Fruit fly (Drosophila melanogaster): Measurements from ENCODE around the gene GstT3.

Gene GstT3

DNA sequence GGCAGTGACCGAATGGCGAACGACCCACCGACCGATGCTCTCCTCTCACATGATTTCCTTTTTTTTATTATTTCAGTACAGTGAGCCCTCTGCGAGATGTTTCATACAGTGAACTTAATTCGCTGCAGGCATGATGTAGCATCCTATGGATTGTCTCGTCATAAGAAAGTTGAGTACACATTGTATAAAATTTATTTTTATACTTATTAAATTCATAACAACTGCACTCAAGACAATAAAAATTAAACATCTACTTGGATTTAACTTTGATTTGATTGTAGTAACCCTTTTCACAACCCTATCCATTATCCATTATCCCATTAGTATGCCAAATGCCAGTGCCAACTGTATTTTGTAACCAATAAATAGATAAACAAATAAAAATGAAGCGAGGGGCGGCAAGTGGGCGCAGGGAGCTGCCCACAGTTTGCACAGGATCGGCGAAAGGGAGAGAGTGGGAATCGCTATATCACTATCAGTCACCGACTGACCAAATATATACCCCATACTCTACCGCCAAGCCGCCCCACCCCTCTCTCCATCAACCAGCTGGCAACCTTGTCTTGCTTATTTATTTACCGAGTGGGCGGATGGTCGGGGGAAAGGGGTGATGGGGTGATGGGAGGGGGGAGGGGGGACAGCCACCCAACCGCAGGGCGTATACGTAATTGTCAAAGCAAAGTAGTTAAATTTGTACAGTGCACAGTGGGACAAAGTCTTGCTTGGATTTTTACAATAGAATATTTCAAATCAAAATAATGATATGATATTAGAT lies 15.7 kb downstream of the GstT3 start (continued):
- TF ChIP-seq hth (optimal IDR thresholded peaks at IDR 0.05) (no peak), p53 (GFP tag; optimal IDR thresholded peaks at IDR 0.05) (no peak), dysf (GFP tag; IDR thresholded peaks at IDR 0.05) (peak; percentile 52; the same call in 1 of the 3 replicates), Meics (GFP tag; optimal IDR thresholded peaks at IDR 0.05) (peak; percentile 3), MBD-R2 (GFP tag; IDR thresholded peaks at IDR 0.05) (no peak), CG34224 (GFP tag; IDR thresholded peaks at IDR 0.05; ENCODE audit: partially characterized antibody) (no peak), CG3281 (GFP tag; optimal IDR thresholded peaks at IDR 0.05) (peak; percentile 22), dimm (GFP tag; IDR thresholded peaks at IDR 0.05) (no peak), CG32532 (GFP tag; IDR thresholded peaks at IDR 0.05) (0 out of 2 replicates have a peak, but pooled peaks have one; percentile 5), pan (optimal IDR thresholded peaks at IDR 0.05) (no peak), pan (GFP tag; optimal IDR thresholded peaks at IDR 0.05 in 1 of 2, IDR thresholded peaks at IDR 0.05 in 1 of 2) (no peak), dmrt99B (tag; optimal IDR thresholded peaks at IDR 0.05) (peak; percentile 13), lilli (GFP tag; optimal IDR thresholded peaks at IDR 0.05) (no peak), rib (GFP tag; IDR thresholded peaks at IDR 0.05) (no peak), CG7963 (GFP tag; IDR thresholded peaks at IDR 0.05; ENCODE audit: partially characterized antibody) (no peak), CG7745 (tag; optimal IDR thresholded peaks at IDR 0.05) (no peak), vvl (GFP tag; IDR thresholded peaks at IDR 0.05) (no peak), Ptx1 (GFP tag; IDR thresholded peaks at IDR 0.05) (peak; percentile 43; the same call in 1 of the 2 replicates), Myb (GFP tag; optimal IDR thresholded peaks at IDR 0.05) (no peak), Hr51 (GFP tag; optimal IDR thresholded peaks at IDR 0.05) (peak in 1 of 2 experiments; percentile 6), Trl (optimal IDR thresholded peaks at IDR 0.05) (no peak), Trl (GFP tag; optimal IDR thresholded peaks at IDR 0.05) (no peak), lmd (GFP tag; IDR thresholded peaks at IDR 0.05) (no peak), Nf-YA (GFP tag; IDR thresholded peaks at IDR 0.05) (no peak), CG15514 (GFP tag; optimal IDR thresholded peaks at IDR 0.05) (no peak), trem (tag; optimal IDR thresholded peaks at IDR 0.05) (no peak), Gug (GFP tag; IDR thresholded peaks at IDR 0.05) (0 out of 4 replicates have a peak, but pooled peaks have one; percentile 15), Lpt (GFP tag; optimal IDR thresholded peaks at IDR 0.05) (no peak), Antp (GFP tag; optimal IDR thresholded peaks at IDR 0.05) (no peak), Dek (tag; optimal IDR thresholded peaks at IDR 0.05) (no peak), CG10431 (GFP tag; optimal IDR thresholded peaks at IDR 0.05) (no peak), CG7839 (tag; optimal IDR thresholded peaks at IDR 0.05) (peak; percentile 11), CG11085 (GFP tag; IDR thresholded peaks at IDR 0.05) (no peak), CG11456 (GFP tag; IDR thresholded peaks at IDR 0.05) (no peak), Drgx (GFP tag; IDR thresholded peaks at IDR 0.05) (no peak; the same call in 1 of the 2 replicates), CG9932 (GFP tag; IDR thresholded peaks at IDR 0.05) (0 out of 2 replicates have a peak, but pooled peaks have one; percentile 7), Ets65A (GFP tag) (peak; percentile 49), CG8924 (tag; optimal IDR thresholded peaks at IDR 0.05) (no peak), mirr (GFP tag; optimal IDR thresholded peaks at IDR 0.05) (peak; percentile 23), MESR4 (GFP tag; optimal IDR thresholded peaks at IDR 0.05) (no peak), CG18599 (GFP tag; optimal IDR thresholded peaks at IDR 0.05) (peak; percentile 0), lab (GFP tag; optimal IDR thresholded peaks at IDR 0.05) (peak; percentile 7), slbo (GFP tag; IDR thresholded peaks at IDR 0.05) (0 out of 2 replicates have a peak, but pooled peaks have one; percentile 6), schlank (tag; optimal IDR thresholded peaks at IDR 0.05) (no peak), Nf-YB (GFP tag; optimal IDR thresholded peaks at IDR 0.05) (no peak), nom (GFP tag; optimal IDR thresholded peaks at IDR 0.05) (peak; percentile 19), row (GFP tag; IDR thresholded peaks at IDR 0.05) (no peak; the same call in 2 of the 3 replicates), ab (GFP tag; optimal IDR thresholded peaks at IDR 0.05) (no peak), crol (GFP tag; IDR thresholded peaks at IDR 0.05) (peak; percentile 90), gem (tag; optimal IDR thresholded peaks at IDR 0.05) (peak; percentile 20)

Measured in whole organism, embryonic.